Fruit fly (Drosophila melanogaster) whole organism, prepupa: ENCODE results near the gene Sems.

Experiments
- CG10631 ChIP-seq: fragments of 200-800 bp; sonication (Bioruptor generic); optimal IDR thresholded peaks from 2 replicates; lab custom pipeline; 2016; ENCODE audit warnings: missing biosample characterization, missing genetic modification characterization
- CG10669 ChIP-seq: fragments of 200-800 bp; sonication (Bioruptor generic); optimal IDR thresholded peaks from 3 replicates; lab custom pipeline; 2018; ENCODE audit warnings: missing biosample characterization, mild to moderate bottlenecking, missing genetic modification characterization, moderate library complexity
- CG11294 ChIP-seq: fragments of 200-800 bp; sonication (Bioruptor generic); IDR thresholded peaks from 2 replicates; pipeline ENCODE4 v1.3.6; 2022; ENCODE audit warnings: missing biosample characterization, missing genetic modification characterization
- CG15336 ChIP-seq: fragments of 200-800 bp; sonication (Bioruptor generic); IDR thresholded peaks from 2 replicates; pipeline ENCODE4 v1.3.6; 2022; ENCODE audit warnings: missing biosample characterization, missing genetic modification characterization
- CG1621 ChIP-seq: fragments of 200-800 bp; sonication (Bioruptor generic); optimal IDR thresholded peaks from 3 replicates; lab custom pipeline; 2018; ENCODE audit warnings: missing biosample characterization, mild to moderate bottlenecking, missing genetic modification characterization
- CG16779 ChIP-seq: fragments of 200-800 bp; sonication (Bioruptor generic); optimal IDR thresholded peaks from 3 replicates; lab custom pipeline; 2017; ENCODE audit warnings: missing biosample characterization, mild to moderate bottlenecking, missing genetic modification characterization
- CG3032 ChIP-seq: fragments of 200-800 bp; optimal IDR thresholded peaks from 2 replicates; lab custom pipeline; 2019; ENCODE audit warnings: missing biosample characterization, mild to moderate bottlenecking, missing genetic modification characterization, moderate library complexity
- CG31627 ChIP-seq: fragments of 200-800 bp; sonication (Bioruptor generic); optimal IDR thresholded peaks from 3 replicates; lab custom pipeline; 2016; ENCODE audit warnings: missing biosample characterization, missing genetic modification characterization
- CG32006 ChIP-seq: fragments of 200-800 bp; sonication (Bioruptor generic); optimal IDR thresholded peaks from 3 replicates; lab custom pipeline; 2017; ENCODE audit warnings: missing biosample characterization, mild to moderate bottlenecking, missing genetic modification characterization
- CG34406 ChIP-seq: fragments of 200-800 bp; sonication (Bioruptor generic); optimal IDR thresholded peaks from 3 replicates; lab custom pipeline; 2016; ENCODE audit warnings: missing biosample characterization, missing genetic modification characterization
- CG4318 ChIP-seq: fragments of 200-800 bp; sonication (Bioruptor generic); optimal IDR thresholded peaks from 3 replicates; lab custom pipeline; 2017; ENCODE audit warnings: missing biosample characterization, mild to moderate bottlenecking, missing genetic modification characterization
- CG6163 ChIP-seq: fragments of 200-800 bp; sonication (Bioruptor generic); IDR thresholded peaks from 3 replicates; pipeline ENCODE4 v1.3.6; 2022; ENCODE audit warnings: missing biosample characterization, missing genetic modification characterization
- CG6276 ChIP-seq: fragments of 200-800 bp; sonication (Bioruptor generic); optimal IDR thresholded peaks from 2 replicates; lab custom pipeline; 2017; ENCODE audit warnings: missing biosample characterization, mild to moderate bottlenecking, missing genetic modification characterization
- CG6792 ChIP-seq: fragments of 200-800 bp; sonication (Bioruptor generic); optimal IDR thresholded peaks from 3 replicates; lab custom pipeline; 2016; ENCODE audit warnings: missing biosample characterization, missing genetic modification characterization
- CG6808 ChIP-seq: fragments of 200-800 bp; sonication (Bioruptor generic); optimal IDR thresholded peaks from 3 replicates; lab custom pipeline; 2017; ENCODE audit warnings: missing biosample characterization, missing genetic modification characterization, mild to moderate bottlenecking, moderate library complexity, missing genetic modification reagents
- CG6854 ChIP-seq: fragments of 200-800 bp; sonication (Bioruptor generic); optimal IDR thresholded peaks from 2 replicates; lab custom pipeline; 2017; ENCODE audit warnings: missing biosample characterization, mild to moderate bottlenecking, missing genetic modification characterization
- CG7368 ChIP-seq: fragments of 200-800 bp; sonication (Bioruptor generic); optimal IDR thresholded peaks from 3 replicates; lab custom pipeline; 2016; ENCODE audit warnings: missing biosample characterization, missing genetic modification characterization
- CG8119 ChIP-seq: fragments of 200-800 bp; sonication (Bioruptor generic); IDR thresholded peaks from 3 replicates; pipeline ENCODE4 v1.3.6; 2022; ENCODE audit warnings: missing biosample characterization, missing genetic modification characterization
- CG8632 ChIP-seq: fragments of 200-800 bp; sonication (Bioruptor generic); optimal IDR thresholded peaks from 3 replicates; lab custom pipeline; 2016; ENCODE audit warnings: missing biosample characterization, missing genetic modification characterization
- CG9139 ChIP-seq: fragments of 200-800 bp; sonication (Bioruptor generic); optimal IDR thresholded peaks from 3 replicates; lab custom pipeline; 2017; ENCODE audit warnings: missing biosample characterization, mild to moderate bottlenecking, missing genetic modification characterization
- Eip75B ChIP-seq: fragments of 200-800 bp; sonication (Bioruptor generic); optimal IDR thresholded peaks from 3 replicates; lab custom pipeline; 2016; ENCODE audit warnings: missing biosample characterization, missing genetic modification characterization
- Ets21C ChIP-seq: fragments of 200-800 bp; sonication (Bioruptor generic); optimal IDR thresholded peaks from 3 replicates; lab custom pipeline; 2016; ENCODE audit warnings: missing biosample characterization, missing genetic modification characterization
- Ets96B ChIP-seq: fragments of 200-800 bp; optimal IDR thresholded peaks from 2 replicates; lab custom pipeline; 2019; ENCODE audit warnings: missing biosample characterization, mild to moderate bottlenecking, missing genetic modification characterization, moderate library complexity
- Hr38 ChIP-seq: sonication (Bioruptor generic); optimal IDR thresholded peaks from 2 replicates; lab custom pipeline; 2016; ENCODE audit warnings: missing biosample characterization, missing genetic modification characterization
- Hr39 ChIP-seq: fragments of 200-800 bp; sonication (Bioruptor generic); optimal IDR thresholded peaks from 2 replicates; lab custom pipeline; 2016; ENCODE audit warnings: missing biosample characterization, missing genetic modification characterization
- Hr4 ChIP-seq: fragments of 200-800 bp; sonication (Bioruptor generic); optimal IDR thresholded peaks from 3 replicates; lab custom pipeline; 2016; ENCODE audit warnings: missing biosample characterization, missing genetic modification characterization
- Lpt ChIP-seq: fragments of 200-800 bp; sonication (Bioruptor generic); optimal IDR thresholded peaks from 3 replicates; lab custom pipeline; 2016; ENCODE audit warnings: missing biosample characterization, missing genetic modification characterization
- OdsH ChIP-seq: fragments of 200-800 bp; sonication (Bioruptor generic); optimal IDR thresholded peaks from 3 replicates; lab custom pipeline; 2016; ENCODE audit warnings: missing biosample characterization, missing genetic modification characterization
- Smox ChIP-seq: fragments of 200-800 bp; sonication (Bioruptor generic); optimal IDR thresholded peaks from 3 replicates; lab custom pipeline; 2016; ENCODE audit warnings: missing biosample characterization, missing genetic modification characterization
- Sox102F ChIP-seq: fragments of 200-800 bp; sonication (Bioruptor generic); optimal IDR thresholded peaks from 2 replicates; lab custom pipeline; 2016; ENCODE audit warnings: missing biosample characterization, mild to moderate bottlenecking, missing genetic modification characterization
- Sox14 ChIP-seq: fragments of 200-800 bp; sonication (Bioruptor generic); optimal IDR thresholded peaks from 3 replicates; lab custom pipeline; 2016; ENCODE audit warnings: missing biosample characterization, missing genetic modification characterization
- Sox15 ChIP-seq: fragments of 200-800 bp; sonication (Bioruptor generic); optimal IDR thresholded peaks from 3 replicates; lab custom pipeline; 2016; ENCODE audit warnings: missing biosample characterization, missing genetic modification characterization
- achi ChIP-seq: fragments of 200-800 bp; sonication (Bioruptor generic); optimal IDR thresholded peaks from 3 replicates; lab custom pipeline; 2016; ENCODE audit warnings: missing biosample characterization, missing genetic modification characterization
- acj6 ChIP-seq: fragments of 200-800 bp; sonication (Bioruptor generic); optimal IDR thresholded peaks from 3 replicates; lab custom pipeline; 2016; ENCODE audit warnings: missing biosample characterization, missing genetic modification characterization
- cyc ChIP-seq: fragments of 200-800 bp; sonication (Bioruptor generic); optimal IDR thresholded peaks from 3 replicates; lab custom pipeline; 2016; ENCODE audit warnings: missing biosample characterization, missing genetic modification characterization
- dac ChIP-seq: fragments of 200-800 bp; sonication (Bioruptor generic); optimal IDR thresholded peaks from 2 replicates; lab custom pipeline; 2017; ENCODE audit warnings: missing biosample characterization, mild to moderate bottlenecking, missing genetic modification characterization
- dsx ChIP-seq: fragments of 200-800 bp; optimal IDR thresholded peaks from 3 replicates; lab custom pipeline; 2019; ENCODE audit warnings: missing biosample characterization, mild to moderate bottlenecking, missing genetic modification characterization, moderate library complexity; ENCODE audit not compliant: poor library complexity, severe bottlenecking
- esn ChIP-seq: fragments of 200-800 bp; sonication (Bioruptor generic); optimal IDR thresholded peaks from 2 replicates; lab custom pipeline; 2016; ENCODE audit warnings: missing biosample characterization, mild to moderate bottlenecking, missing genetic modification characterization, moderate library complexity
- fd59A ChIP-seq: fragments of 200-800 bp; sonication (Bioruptor generic); optimal IDR thresholded peaks from 2 replicates; lab custom pipeline; 2017; ENCODE audit warnings: missing biosample characterization, mild to moderate bottlenecking, missing genetic modification characterization, missing genetic modification reagents
- fd85E ChIP-seq: fragments of 200-800 bp; sonication (Bioruptor generic); optimal IDR thresholded peaks from 3 replicates; lab custom pipeline; 2016; ENCODE audit warnings: missing biosample characterization, missing genetic modification characterization
- net ChIP-seq: fragments of 200-800 bp; sonication (Bioruptor generic); optimal IDR thresholded peaks from 3 replicates; lab custom pipeline; 2016; ENCODE audit warnings: missing biosample characterization, missing genetic modification characterization
- pdm3 ChIP-seq: fragments of 200-800 bp; sonication (Bioruptor generic); optimal IDR thresholded peaks from 3 replicates; lab custom pipeline; 2016; ENCODE audit warnings: missing biosample characterization, missing genetic modification characterization
- salr ChIP-seq, 2 experiments: fragments of 200-800 bp; sonication (Bioruptor generic); optimal IDR thresholded peaks; 3 replicates each; lab custom pipeline; 2016 to 2018; ENCODE audit warnings: missing biosample characterization in 2 of 2, missing genetic modification characterization in 2 of 2, mild to moderate bottlenecking in 1 of 2
- spab ChIP-seq: fragments of 200-800 bp; sonication (Bioruptor generic); optimal IDR thresholded peaks from 2 replicates; lab custom pipeline; 2017; ENCODE audit warnings: missing biosample characterization, mild to moderate bottlenecking, missing genetic modification characterization, missing genetic modification reagents
- ss ChIP-seq, 2 experiments: fragments of 200-800 bp; sonication (Bioruptor generic); optimal IDR thresholded peaks; 2 replicates in 1 of 2; 3 replicates in 1 of 2; lab custom pipeline; 2017 to 2018; ENCODE audit warnings: mild to moderate bottlenecking in 2 of 2, missing biosample characterization in 2 of 2, missing genetic modification characterization in 2 of 2, moderate library complexity in 1 of 2
- svp ChIP-seq: fragments of 200-800 bp; sonication (Bioruptor generic); peaks from one replicate; lab custom pipeline; 2016; ENCODE audit warnings: missing biosample characterization, missing genetic modification characterization
- topi ChIP-seq: fragments of 200-800 bp; sonication (Bioruptor generic); optimal IDR thresholded peaks from 3 replicates; lab custom pipeline; 2016; ENCODE audit warnings: missing biosample characterization, missing genetic modification characterization
- vri ChIP-seq: fragments of 200-800 bp; sonication (Bioruptor generic); optimal IDR thresholded peaks from 3 replicates; lab custom pipeline; 2016; ENCODE audit warnings: missing biosample characterization, mild to moderate bottlenecking, missing genetic modification characterization

Gene Sems

DNA sequence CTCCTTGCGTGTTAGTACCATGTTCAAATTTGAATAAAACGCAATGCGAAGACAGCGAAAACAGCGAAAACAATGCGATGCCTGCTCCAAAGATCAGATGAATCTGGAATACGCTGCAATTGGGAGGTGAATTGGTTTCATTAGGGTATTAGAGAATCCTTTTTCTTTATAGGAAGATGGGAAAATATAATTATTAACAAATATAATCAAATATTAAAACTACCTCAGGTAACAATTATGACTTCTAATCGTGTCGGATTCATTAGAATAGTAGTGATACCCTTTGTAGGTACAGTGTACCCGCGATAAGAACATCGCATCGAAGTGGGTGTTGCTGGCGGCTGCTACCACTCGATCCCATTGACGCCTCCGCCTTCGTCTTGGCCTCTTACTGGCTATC lies 31.3 kb upstream of the Sems start (continued):
- no peak for TF ChIP-seq CG11294 (GFP tag; lab: Robert Waterston, UW)
- no peak for TF ChIP-seq CG4318 (GFP tag; lab: Kevin White, UChicago)
- TF ChIP-seq CG6854, result no peak
- TF ChIP-seq Hr4 (GFP tag; lab: Kevin White, UChicago), result no peak
- TF ChIP-seq ss (GFP tag; optimal IDR thresholded peaks at IDR 0.05; lab: Kevin White, UChicago), result peak in 1 of 2 experiments; percentile 27
- no peak for TF ChIP-seq cyc (GFP tag; lab: Kevin White, UChicago)
- no peak for TF ChIP-seq CG1621 (tag; lab: Kevin White, UChicago)
- no peak for TF ChIP-seq dac (GFP tag; lab: Kevin White, UChicago)
- peak; percentile 3 for TF ChIP-seq Sox14 (GFP tag; lab: Kevin White, UChicago)
- TF ChIP-seq Smox (GFP tag; lab: Kevin White, UChicago), result peak; percentile 16
- TF ChIP-seq fd59A (GFP tag; lab: Kevin White, UChicago), result peak; percentile 56
- TF ChIP-seq CG9139, result no peak
- TF ChIP-seq svp (GFP tag; lab: Kevin White, UChicago), result peak; percentile 52
- TF ChIP-seq CG6808, result peak; percentile 24
- no peak for TF ChIP-seq CG8632 (GFP tag; lab: Kevin White, UChicago)
- TF ChIP-seq CG6792, result no peak
- TF ChIP-seq spab (GFP tag; lab: Kevin White, UChicago), result peak; percentile 20
- no peak for TF ChIP-seq Hr38 (GFP tag; lab: Kevin White, UChicago)
- TF ChIP-seq CG34406 (GFP tag; lab: Kevin White, UChicago), result peak; percentile 17
- TF ChIP-seq CG6163 (GFP tag; lab: Robert Waterston, UW), result peak; percentile 57; the same call in 2 of the 3 replicates

DNA sequence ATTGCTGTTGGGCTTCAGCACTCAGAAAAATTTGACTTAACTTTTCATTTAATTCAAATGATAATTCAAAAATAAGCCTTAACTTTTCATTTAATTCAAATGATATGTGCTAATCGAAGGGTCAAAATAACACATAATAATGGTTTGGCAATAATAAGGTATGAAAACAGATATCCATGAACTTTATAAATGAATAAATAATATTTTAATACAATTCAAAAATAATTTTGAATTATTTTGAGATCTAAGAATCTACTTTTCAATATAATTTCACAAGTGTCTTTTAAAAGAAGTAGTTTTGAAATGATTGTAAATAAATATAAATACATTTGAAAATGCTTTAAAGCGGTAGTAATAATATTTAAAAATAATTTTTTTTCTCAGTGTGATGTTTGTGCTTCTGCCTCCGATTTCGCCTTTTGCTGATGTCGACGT lies 30.4 kb upstream of the Sems start:
- TF ChIP-seq CG6792, result peak; percentile 63
- no peak for TF ChIP-seq Ets21C (GFP tag; lab: Kevin White, UChicago)
- peak; percentile 23; the same call in 1 of the 2 replicates for TF ChIP-seq CG11294 (GFP tag; lab: Robert Waterston, UW)
- TF ChIP-seq CG3032 (tag; lab: Kevin White, UChicago), result peak; percentile 86
- peak; percentile 32 for TF ChIP-seq Smox (GFP tag; lab: Kevin White, UChicago)
- TF ChIP-seq CG16779 (tag; lab: Kevin White, UChicago), result peak; percentile 65
- peak; percentile 85 for TF ChIP-seq CG10631 (GFP tag; lab: Kevin White, UChicago)
- TF ChIP-seq topi (GFP tag; lab: Kevin White, UChicago), result peak; percentile 19
- TF ChIP-seq Sox14 (GFP tag; lab: Kevin White, UChicago), result peak; percentile 22
- TF ChIP-seq CG8119 (GFP tag; lab: Robert Waterston, UW), result peak; percentile 80
- no peak for TF ChIP-seq fd85E (GFP tag; lab: Kevin White, UChicago)
- peak; percentile 67 for TF ChIP-seq esn (GFP tag; lab: Kevin White, UChicago)
- peak; percentile 49 for TF ChIP-seq pdm3 (GFP tag; lab: Kevin White, UChicago)
- peak; percentile 95 for TF ChIP-seq CG32006 (GFP tag; lab: Kevin White, UChicago)
- TF ChIP-seq net (GFP tag; lab: Kevin White, UChicago), result peak; percentile 56
- TF ChIP-seq CG4318 (GFP tag; lab: Kevin White, UChicago), result peak; percentile 91
- TF ChIP-seq CG6163 (GFP tag; lab: Robert Waterston, UW), result no peak
- peak; percentile 61 for TF ChIP-seq CG7368 (GFP tag; lab: Kevin White, UChicago)
- no peak for TF ChIP-seq Hr38 (GFP tag; lab: Kevin White, UChicago)
- TF ChIP-seq achi (GFP tag; lab: Kevin White, UChicago), result peak; percentile 80
- peak; percentile 64 to 86 for TF ChIP-seq ss (GFP tag; optimal IDR thresholded peaks at IDR 0.05; lab: Kevin White, UChicago)
- peak; percentile 50 for TF ChIP-seq CG10669 (GFP tag; lab: Kevin White, UChicago)
- peak; percentile 81 for TF ChIP-seq CG8632 (GFP tag; lab: Kevin White, UChicago)
- peak; percentile 78 for TF ChIP-seq CG15336 (GFP tag; lab: Robert Waterston, UW)
- TF ChIP-seq dsx (GFP tag; lab: Kevin White, UChicago), result peak; percentile 80
- no peak for TF ChIP-seq vri (GFP tag; lab: Kevin White, UChicago)
- no peak for TF ChIP-seq Sox102F (GFP tag; lab: Kevin White, UChicago)
- peak; percentile 79 for TF ChIP-seq OdsH (GFP tag; lab: Kevin White, UChicago)
- TF ChIP-seq Sox15 (GFP tag; lab: Kevin White, UChicago), result peak; percentile 50
- TF ChIP-seq Hr39 (GFP tag; lab: Kevin White, UChicago), result peak; percentile 5
- TF ChIP-seq Eip75B (GFP tag; lab: Kevin White, UChicago), result peak; percentile 45
- TF ChIP-seq CG31627 (GFP tag; lab: Kevin White, UChicago), result no peak
- peak; percentile 8 to 96 for TF ChIP-seq salr (GFP tag; optimal IDR thresholded peaks at IDR 0.05; lab: Kevin White, UChicago)
- TF ChIP-seq Ets96B, result peak; percentile 84
- TF ChIP-seq Lpt (GFP tag; lab: Kevin White, UChicago), result peak; percentile 76
- TF ChIP-seq fd59A (GFP tag; lab: Kevin White, UChicago), result peak; percentile 31
- TF ChIP-seq spab (GFP tag; lab: Kevin White, UChicago), result peak; percentile 75
- peak; percentile 88 for TF ChIP-seq CG6276 (GFP tag; lab: Kevin White, UChicago)
- peak; percentile 73 for TF ChIP-seq acj6 (GFP tag; lab: Kevin White, UChicago)
- no peak for TF ChIP-seq CG1621 (tag; lab: Kevin White, UChicago)
